Worm (Caenorhabditis elegans): ENCODE data around the gene R07E5.6.

R07E5.6 gene

DNA sequence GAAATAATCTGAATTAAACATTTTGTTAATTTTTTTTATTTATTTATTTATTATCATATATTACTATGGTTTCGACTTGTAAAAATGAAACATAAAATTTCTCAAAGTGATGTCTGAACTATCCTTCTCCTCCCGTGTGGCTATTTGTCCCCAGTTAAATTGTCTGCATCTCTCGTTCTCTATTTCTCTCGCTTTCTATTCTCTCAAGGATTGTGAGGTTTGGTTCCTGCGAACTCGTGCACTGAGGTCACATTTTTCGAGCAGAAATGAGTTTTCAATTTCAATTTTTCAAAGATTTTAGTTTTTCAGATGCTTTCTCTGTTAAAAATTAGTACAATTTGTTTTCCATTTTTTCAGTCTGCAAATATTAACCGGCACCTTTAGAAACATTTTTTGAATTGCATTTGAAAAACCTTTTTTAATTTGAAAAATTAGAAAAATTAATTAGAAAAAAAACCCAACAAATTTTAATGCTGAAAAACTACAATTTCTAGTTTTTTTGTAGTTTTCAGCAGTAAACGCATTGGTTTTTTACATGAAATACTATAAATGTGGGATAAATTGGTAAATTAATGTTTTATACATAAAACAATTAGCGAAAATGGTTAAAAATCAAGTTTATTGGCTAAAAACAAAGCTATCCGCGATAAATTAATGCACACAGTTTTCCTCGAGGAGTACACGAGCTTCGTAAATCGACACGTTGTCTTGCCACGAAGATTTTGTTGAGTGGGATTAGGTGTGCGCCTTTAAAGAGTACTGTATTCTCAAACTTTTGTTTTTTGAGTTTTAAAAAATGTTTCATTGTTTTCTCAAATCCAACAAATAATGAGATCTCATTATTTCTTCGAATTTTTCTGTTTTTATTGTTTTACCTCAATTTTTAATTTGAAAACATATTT lies 13.8 kb downstream of the R07E5.6 start (continued):
- TF ChIP-seq nhr-20 (tag; optimal IDR thresholded peaks at IDR 0.05) (peak; percentile 83), lin-14 (GFP tag; optimal IDR thresholded peaks at IDR 0.05) (peak; percentile 88), alr-1 (tag; optimal IDR thresholded peaks at IDR 0.05; ENCODE audit: borderline replicate concordance) (no peak), fkh-4 (tag; optimal IDR thresholded peaks at IDR 0.05; ENCODE audit: borderline replicate concordance) (no peak), sup-37 (GFP tag; optimal IDR thresholded peaks at IDR 0.05) (no peak), ceh-90 (tag; optimal IDR thresholded peaks at IDR 0.05) (no peak), hlh-17 (GFP tag; optimal IDR thresholded peaks at IDR 0.05; ENCODE audit: borderline replicate concordance) (no peak), aly-2 (tag; optimal IDR thresholded peaks at IDR 0.05) (no peak), rnt-1 (tag; optimal IDR thresholded peaks at IDR 0.05) (peak; percentile 48), sox-4 (tag; optimal IDR thresholded peaks at IDR 0.05) (no peak), egl-13 (tag; optimal IDR thresholded peaks at IDR 0.05) (no peak), fkh-10 (GFP tag; optimal IDR thresholded peaks at IDR 0.05) (no peak), elt-2 (tag; optimal IDR thresholded peaks at IDR 0.05) (peak; percentile 20), ceh-82 (tag; optimal IDR thresholded peaks at IDR 0.05) (peak; percentile 2 to 35 (median 28)), unc-130 (tag; optimal IDR thresholded peaks at IDR 0.05) (peak; percentile 3), efl-1 (optimal IDR thresholded peaks at IDR 0.05) (peak; percentile 26 to 33), efl-1 (GFP tag; optimal IDR thresholded peaks at IDR 0.05 in 1 of 2) (peak in 1 of 2 experiments; percentile 28), ces-1 (GFP tag; optimal IDR thresholded peaks at IDR 0.05) (no peak), C04F5.9 (tag; optimal IDR thresholded peaks at IDR 0.05) (no peak), nhr-85 (tag) (peak; percentile 80), unc-62 (GFP tag; optimal IDR thresholded peaks at IDR 0.05) (no peak), nhr-11 (tag; optimal IDR thresholded peaks at IDR 0.05) (no peak), snpc-4 (tag; optimal IDR thresholded peaks at IDR 0.05) (peak; percentile 31), pag-3 (tag; optimal IDR thresholded peaks at IDR 0.05; ENCODE audit: borderline replicate concordance, insufficient read depth) (no peak), mab-9 (GFP tag; IDR thresholded peaks at IDR 0.05) (no peak), C16A3.4 (tag; optimal IDR thresholded peaks at IDR 0.05) (peak; percentile 27), xbp-1 (tag; optimal IDR thresholded peaks at IDR 0.05) (peak; percentile 29), Y116A8C.19 (tag; optimal IDR thresholded peaks at IDR 0.05; ENCODE audit: borderline replicate concordance) (no peak), egl-27 (tag; optimal IDR thresholded peaks at IDR 0.05) (peak in 1 of 2 experiments; percentile 36), nhr-84 (tag; optimal IDR thresholded peaks at IDR 0.05) (no peak), skn-1 (tag; optimal IDR thresholded peaks at IDR 0.05) (peak; percentile 10)

- peak in 4 of 6 experiments; percentile 9 to 96 (median 52) for TF ChIP-seq elt-3 (tag; optimal IDR thresholded peaks at IDR 0.05)
- TF ChIP-seq hlh-4 (tag; optimal IDR thresholded peaks at IDR 0.05), result no peak
- TF ChIP-seq xbp-1 (tag; optimal IDR thresholded peaks at IDR 0.05), result no peak
- TF ChIP-seq irx-1 (tag; optimal IDR thresholded peaks at IDR 0.05), result no peak
- no peak for TF ChIP-seq C04F5.9 (tag; optimal IDR thresholded peaks at IDR 0.05)
- TF ChIP-seq aly-2 (tag; optimal IDR thresholded peaks at IDR 0.05), result no peak
- TF ChIP-seq tbx-2 (tag; optimal IDR thresholded peaks at IDR 0.05), result no peak
- no peak for TF ChIP-seq pax-3 (tag; optimal IDR thresholded peaks at IDR 0.05)
- TF ChIP-seq mab-9 (GFP tag; IDR thresholded peaks at IDR 0.05), result no peak
- TF ChIP-seq ceh-8 (GFP tag; optimal IDR thresholded peaks at IDR 0.05), result no peak
- no peak for TF ChIP-seq rnt-1 (tag; optimal IDR thresholded peaks at IDR 0.05)
- TF ChIP-seq hpl-2 (GFP tag; optimal IDR thresholded peaks at IDR 0.05), result no peak
- peak; percentile 72 for TF ChIP-seq nhr-85 (tag)
- no peak for TF ChIP-seq ceh-88 (GFP tag; IDR thresholded peaks at IDR 0.05)
- no peak for TF ChIP-seq nhr-28 (tag; optimal IDR thresholded peaks at IDR 0.05)
- peak; percentile 53 for TF ChIP-seq pqm-1 (tag; optimal IDR thresholded peaks at IDR 0.05)
- peak; percentile 1 for TF ChIP-seq nhr-20 (tag; optimal IDR thresholded peaks at IDR 0.05)
- peak; percentile 25 for TF ChIP-seq skn-1 (tag; optimal IDR thresholded peaks at IDR 0.05)
- no peak for TF ChIP-seq egl-13 (tag; optimal IDR thresholded peaks at IDR 0.05)
- TF ChIP-seq lin-14 (GFP tag; optimal IDR thresholded peaks at IDR 0.05), result peak; percentile 54
- TF ChIP-seq nhr-19 (GFP tag; conservative IDR thresholded peaks at IDR 0.05), result 0 out of 2 replicates have a peak, but pooled peaks have one; percentile 8
- peak; percentile 1 to 29 for TF ChIP-seq lsy-2 (tag; optimal IDR thresholded peaks at IDR 0.05)
- TF ChIP-seq F16B12.6 (tag; optimal IDR thresholded peaks at IDR 0.05), result no peak
- TF ChIP-seq nhr-90 (tag; optimal IDR thresholded peaks at IDR 0.05; ENCODE audit: poor library complexity), result no peak
- TF ChIP-seq unc-86 (tag; optimal IDR thresholded peaks at IDR 0.05), result no peak
- no peak for TF ChIP-seq lin-15B (tag; optimal IDR thresholded peaks at IDR 0.05)
- TF ChIP-seq lin-35 (GFP tag; optimal IDR thresholded peaks at IDR 0.05), result peak in 1 of 2 experiments; percentile 24
- TF ChIP-seq unc-30 (tag; optimal IDR thresholded peaks at IDR 0.05), result no peak
- peak; percentile 86 for TF ChIP-seq elt-2 (tag; optimal IDR thresholded peaks at IDR 0.05)
Observed at ce11 chrIII:4413099-4413498, 14.5 kb downstream of the R07E5.6 start, which contains the start of gene mpc-1. Gene mpc-1, plus strand, starts transcription at chrIII:4413457.
